Worm (Caenorhabditis elegans): ENCODE data around the gene F35D11.3.

DNA sequence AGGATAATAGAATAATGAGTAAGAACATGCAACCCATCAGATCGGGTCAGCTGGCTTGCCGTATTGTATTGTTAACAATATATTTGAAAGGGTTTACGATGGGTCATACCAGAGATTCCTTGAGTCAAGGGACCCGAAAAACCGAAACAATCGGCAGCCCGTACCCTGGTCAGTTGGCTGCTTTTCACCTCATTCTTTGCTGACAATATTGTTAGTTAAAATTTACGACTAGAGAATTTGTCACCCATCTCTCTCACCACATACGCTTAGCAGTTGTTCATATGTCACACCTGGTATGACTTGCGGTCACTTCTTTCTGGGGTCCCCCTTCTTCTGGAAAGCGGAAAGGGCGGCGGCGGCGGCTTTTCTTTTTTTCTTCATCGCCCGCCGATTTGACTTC lies 27.1 kb upstream of the F35D11.3 start:
- no peak for TF ChIP-seq hlh-12 (tag; optimal IDR thresholded peaks at IDR 0.05)
- TF ChIP-seq cebp-1 (GFP tag; IDR thresholded peaks at IDR 0.05) = no peak
- no peak for TF ChIP-seq cebp-1 (tag; optimal IDR thresholded peaks at IDR 0.05)
